Worm (Caenorhabditis elegans): ENCODE results near the gene mig-21.

Gene mig-21

DNA sequence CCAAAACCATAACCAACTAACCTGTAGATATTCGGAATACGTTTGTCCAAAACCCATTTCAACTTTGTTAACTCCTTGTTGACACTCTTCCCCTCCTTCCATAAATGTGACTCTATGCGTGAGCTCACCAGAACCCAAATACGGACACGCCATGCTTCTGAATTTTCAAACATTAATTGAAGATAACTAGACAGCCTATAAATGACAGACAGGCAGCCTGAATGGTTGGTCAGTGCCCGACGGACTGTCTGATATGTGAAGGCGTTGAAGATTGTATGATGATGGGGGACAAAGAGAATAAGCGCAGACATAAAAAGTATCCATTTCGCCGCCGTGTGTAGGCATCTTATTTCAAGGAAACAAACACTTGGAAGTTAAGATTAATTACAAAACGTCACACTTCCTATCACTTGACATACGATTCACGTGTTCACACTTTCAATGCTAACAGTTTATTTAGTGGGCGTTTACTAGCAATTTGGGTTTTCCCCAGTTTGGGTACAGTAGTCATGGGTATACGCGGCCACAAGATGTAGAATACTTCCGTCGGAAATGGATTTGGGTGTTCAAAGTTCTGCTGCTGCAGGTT, 41.7 kb upstream of the mig-21 start, which contains the start of the genes tdo-2 and C28H8.2 (continued):
- TF ChIP-seq C04F5.9 (tag; optimal IDR thresholded peaks at IDR 0.05) (no peak), vab-15 (tag; optimal IDR thresholded peaks at IDR 0.05) (peak; percentile 76), ceh-8 (GFP tag; optimal IDR thresholded peaks at IDR 0.05) (no peak), tlp-1 (tag; optimal IDR thresholded peaks at IDR 0.05) (no peak), nhr-71 (tag; optimal IDR thresholded peaks at IDR 0.05) (peak; percentile 89), C16A3.4 (tag; optimal IDR thresholded peaks at IDR 0.05) (peak; percentile 4), dsc-1 (tag; optimal IDR thresholded peaks at IDR 0.05) (no peak), nhr-47 (tag; optimal IDR thresholded peaks at IDR 0.05) (peak; percentile 54), lin-14 (GFP tag; optimal IDR thresholded peaks at IDR 0.05) (peak; percentile 86), hlh-17 (GFP tag; optimal IDR thresholded peaks at IDR 0.05; ENCODE audit: borderline replicate concordance) (no peak), blmp-1 (tag; optimal IDR thresholded peaks at IDR 0.05) (peak; percentile 94), unc-86 (tag; optimal IDR thresholded peaks at IDR 0.05) (no peak), nhr-90 (tag; optimal IDR thresholded peaks at IDR 0.05; ENCODE audit: poor library complexity) (peak; percentile 77), xbp-1 (tag; optimal IDR thresholded peaks at IDR 0.05) (peak; percentile 45), lir-3 (tag; optimal IDR thresholded peaks at IDR 0.05; ENCODE audit: poor library complexity) (peak; percentile 22), pax-3 (tag; optimal IDR thresholded peaks at IDR 0.05) (no peak), dpl-1 (GFP tag; optimal IDR thresholded peaks at IDR 0.05) (peak; percentile 8 to 42 (median 27)), irx-1 (tag; optimal IDR thresholded peaks at IDR 0.05) (peak; percentile 19), nhr-76 (tag; optimal IDR thresholded peaks at IDR 0.05) (no peak), hpl-2 (GFP tag; optimal IDR thresholded peaks at IDR 0.05) (no peak)

ce11 chrIII:5917365-5917958, 39.3 kb upstream of the mig-21 start:
- TF ChIP-seq pag-3 (tag; optimal IDR thresholded peaks at IDR 0.05; ENCODE audit: borderline replicate concordance, insufficient read depth) (no peak), vab-15 (tag; optimal IDR thresholded peaks at IDR 0.05) (no peak), nhr-237 (tag; optimal IDR thresholded peaks at IDR 0.05) (no peak), nhr-90 (tag; optimal IDR thresholded peaks at IDR 0.05; ENCODE audit: poor library complexity) (peak; percentile 75), ztf-4 (tag; optimal IDR thresholded peaks at IDR 0.05) (peak; percentile 11), ztf-11 (tag; optimal IDR thresholded peaks at IDR 0.05) (no peak), nhr-77 (tag; optimal IDR thresholded peaks at IDR 0.05) (no peak), C04F5.9 (tag; optimal IDR thresholded peaks at IDR 0.05) (no peak), hlh-4 (tag; optimal IDR thresholded peaks at IDR 0.05) (no peak), isw-1 (GFP tag; IDR thresholded peaks at IDR 0.05) (no peak), ceh-88 (GFP tag; IDR thresholded peaks at IDR 0.05) (no peak), lsy-2 (tag; optimal IDR thresholded peaks at IDR 0.05) (peak in 1 of 2 experiments; percentile 34), tlp-1 (tag; optimal IDR thresholded peaks at IDR 0.05) (no peak), nhr-19 (GFP tag; conservative IDR thresholded peaks at IDR 0.05) (no peak), nhr-47 (tag; optimal IDR thresholded peaks at IDR 0.05) (peak; percentile 12), skn-1 (tag; optimal IDR thresholded peaks at IDR 0.05) (no peak), ama-1 (optimal IDR thresholded peaks at IDR 0.05) (peak; percentile 43), nhr-76 (tag; optimal IDR thresholded peaks at IDR 0.05) (no peak), ceh-8 (GFP tag; optimal IDR thresholded peaks at IDR 0.05) (no peak), dpl-1 (GFP tag; optimal IDR thresholded peaks at IDR 0.05) (no peak), nhr-71 (tag; optimal IDR thresholded peaks at IDR 0.05) (peak; percentile 59), nhr-85 (tag) (peak; percentile 40), lin-35 (GFP tag; optimal IDR thresholded peaks at IDR 0.05) (peak in 1 of 2 experiments; percentile 57), unc-62 (GFP tag; optimal IDR thresholded peaks at IDR 0.05) (no peak), sup-37 (GFP tag; optimal IDR thresholded peaks at IDR 0.05) (no peak), dsc-1 (tag; optimal IDR thresholded peaks at IDR 0.05) (no peak), zag-1 (tag; optimal IDR thresholded peaks at IDR 0.05) (no peak), elt-2 (tag; optimal IDR thresholded peaks at IDR 0.05) (peak; percentile 67), sox-4 (tag; optimal IDR thresholded peaks at IDR 0.05) (no peak), nhr-20 (tag; optimal IDR thresholded peaks at IDR 0.05) (peak; percentile 27), egl-27 (tag; optimal IDR thresholded peaks at IDR 0.05) (no peak), unc-130 (tag; optimal IDR thresholded peaks at IDR 0.05) (no peak), pqm-1 (tag; optimal IDR thresholded peaks at IDR 0.05) (peak; percentile 34), snu-23 (GFP tag; optimal IDR thresholded peaks at IDR 0.05) (peak; percentile 21), lin-14 (GFP tag; optimal IDR thresholded peaks at IDR 0.05) (peak; percentile 16), aha-1 (tag; optimal IDR thresholded peaks at IDR 0.05) (no peak), hpl-2 (GFP tag; optimal IDR thresholded peaks at IDR 0.05) (no peak), C16A3.4 (tag; optimal IDR thresholded peaks at IDR 0.05) (peak; percentile 22), efl-1 (optimal IDR thresholded peaks at IDR 0.05) (peak in 1 of 2 experiments; percentile 21), efl-1 (GFP tag; optimal IDR thresholded peaks at IDR 0.05 in 1 of 2) (peak in 1 of 2 experiments; percentile 70)
